Fruit fly (Drosophila melanogaster) whole organism, embryonic: ENCODE results near the gene CG17145.

Experiments
- CG10366 ChIP-seq: fragments of 200-800 bp; sonication (Bioruptor generic); IDR thresholded peaks from 2 replicates; pipeline ENCODE4 v1.3.6; 2022; ENCODE audit warnings: missing biosample characterization, missing genetic modification characterization
- CG10959 ChIP-seq: fragments of 200-800 bp; sonication (Bioruptor generic); IDR thresholded peaks from 2 replicates; pipeline ENCODE4 v1.3.6; 2022; ENCODE audit warnings: missing biosample characterization, missing genetic modification characterization
- CG11093 ChIP-seq: fragments of 200-800 bp; sonication (Bioruptor generic); IDR thresholded peaks from 3 replicates; pipeline ENCODE4 v1.3.6; 2022; ENCODE audit warnings: missing biosample characterization, missing genetic modification characterization
- CG11504 ChIP-seq: fragments of 200-800 bp; sonication (Bioruptor generic); optimal IDR thresholded peaks from 3 replicates; lab custom pipeline; 2019; ENCODE audit warnings: missing biosample characterization, mild to moderate bottlenecking, missing genetic modification characterization, moderate library complexity
- CG12155 ChIP-seq: fragments of 200-800 bp; sonication (Bioruptor generic); optimal IDR thresholded peaks from 3 replicates; lab custom pipeline; 2016; ENCODE audit warnings: missing biosample characterization, missing genetic modification characterization
- CG12299 ChIP-seq: fragments of 200-800 bp; sonication (Bioruptor generic); optimal IDR thresholded peaks from 2 replicates; lab custom pipeline; 2018; ENCODE audit warnings: missing biosample characterization, mild to moderate bottlenecking, missing genetic modification characterization
- CG12659 ChIP-seq: fragments of 200-800 bp; sonication (Bioruptor generic); optimal IDR thresholded peaks from 3 replicates; lab custom pipeline; 2017; ENCODE audit warnings: mild to moderate bottlenecking, missing biosample characterization, missing genetic modification reagents, missing genetic modification characterization
- CG13894 ChIP-seq: fragments of 200-800 bp; sonication (Bioruptor generic); optimal IDR thresholded peaks from 3 replicates; lab custom pipeline; 2018; ENCODE audit warnings: missing biosample characterization, mild to moderate bottlenecking, missing genetic modification characterization, moderate library complexity
- CG14014 ChIP-seq: fragments of 200-800 bp; sonication (Bioruptor generic); IDR thresholded peaks from 2 replicates; pipeline ENCODE4 v1.3.6; 2022; ENCODE audit warnings: missing biosample characterization, missing genetic modification characterization
- CG15011 ChIP-seq: fragments of 200-800 bp; sonication (Bioruptor generic); optimal IDR thresholded peaks from 3 replicates; lab custom pipeline; 2018; ENCODE audit warnings: missing biosample characterization, mild to moderate bottlenecking, missing genetic modification characterization
- CG17328 ChIP-seq: fragments of 200-800 bp; sonication (Bioruptor generic); IDR thresholded peaks from 2 replicates; pipeline ENCODE4 v1.3.6; 2022; ENCODE audit warnings: missing biosample characterization, missing genetic modification characterization
- CG17568 ChIP-seq: fragments of 200-800 bp; sonication (Bioruptor generic); optimal IDR thresholded peaks from 2 replicates; lab custom pipeline; 2018; ENCODE audit warnings: missing biosample characterization, mild to moderate bottlenecking, missing genetic modification characterization, moderate library complexity
- CG18599 ChIP-seq: fragments of 200-800 bp; sonication (Bioruptor generic); optimal IDR thresholded peaks from 3 replicates; lab custom pipeline; 2017; ENCODE audit warnings: missing biosample characterization, missing genetic modification characterization, mild to moderate bottlenecking, moderate library complexity, missing genetic modification reagents
- CG31388 ChIP-seq: fragments of 200-800 bp; sonication (Bioruptor generic); optimal IDR thresholded peaks from 2 replicates; lab custom pipeline; 2016; ENCODE audit warnings: missing biosample characterization, missing genetic modification characterization
- CG33557 ChIP-seq: fragments of 200-800 bp; sonication (Bioruptor generic); optimal IDR thresholded peaks from 2 replicates; lab custom pipeline; 2019; ENCODE audit warnings: missing biosample characterization, mild to moderate bottlenecking, missing genetic modification characterization, moderate library complexity
- CG34422 ChIP-seq: fragments of 200-800 bp; sonication (Bioruptor generic); IDR thresholded peaks from 3 replicates; pipeline ENCODE4 v1.3.6; 2022; ENCODE audit warnings: missing biosample characterization, missing genetic modification characterization
- CG6765 ChIP-seq: fragments of 200-800 bp; sonication (Bioruptor generic); optimal IDR thresholded peaks from 3 replicates; lab custom pipeline; 2017; ENCODE audit warnings: missing biosample characterization, mild to moderate bottlenecking, missing genetic modification characterization
- CG7839 ChIP-seq: fragments of 200-800 bp; sonication (Bioruptor generic); optimal IDR thresholded peaks from 3 replicates; lab custom pipeline; 2018; ENCODE audit warnings: missing biosample characterization, mild to moderate bottlenecking, missing genetic modification characterization, moderate library complexity
- CG8765 ChIP-seq: fragments of 200-800 bp; sonication (Bioruptor generic); IDR thresholded peaks from 2 replicates; pipeline ENCODE4 v1.3.6; 2022; ENCODE audit warnings: missing biosample characterization, missing genetic modification characterization
- D19B ChIP-seq: fragments of 200-800 bp; sonication (Bioruptor generic); optimal IDR thresholded peaks from 2 replicates; lab custom pipeline; 2017; ENCODE audit warnings: missing biosample characterization, mild to moderate bottlenecking, missing genetic modification characterization
- Dfd ChIP-seq, 2 experiments: fragments of >200 bp; optimal IDR thresholded peaks; 2 replicates each; lab custom pipeline; 2017; ENCODE audit warnings: missing biosample characterization in 2 of 2, missing genetic modification characterization in 2 of 2
- Dll ChIP-seq: fragments of 200-800 bp; sonication (Bioruptor generic); IDR thresholded peaks from 4 replicates; pipeline ENCODE4 v1.3.6; 2022; ENCODE audit warnings: missing biosample characterization, missing genetic modification characterization; ENCODE audit not compliant: partially characterized antibody
- GATAe ChIP-seq: fragments of 200-800 bp; sonication (Bioruptor generic); conservative IDR thresholded peaks from 2 replicates; pipeline ENCODE4 v1.3.6; 2022; ENCODE audit warnings: missing biosample characterization, missing genetic modification characterization
- Hey ChIP-seq: fragments of 200-800 bp; sonication (Bioruptor generic); optimal IDR thresholded peaks from 3 replicates; lab custom pipeline; 2018; ENCODE audit warnings: missing biosample characterization, mild to moderate bottlenecking, missing genetic modification characterization
- Hmr ChIP-seq: fragments of 200-800 bp; sonication (Bioruptor generic); optimal IDR thresholded peaks from 3 replicates; lab custom pipeline; 2017; ENCODE audit warnings: mild to moderate bottlenecking, missing biosample characterization, missing genetic modification reagents, missing genetic modification characterization
- Hr39 ChIP-seq: fragments of >200 bp; optimal IDR thresholded peaks from 2 replicates; lab custom pipeline; 2017
- MESR4 ChIP-seq: fragments of 200-800 bp; sonication (Bioruptor generic); optimal IDR thresholded peaks from 2 replicates; lab custom pipeline; 2018; ENCODE audit warnings: missing biosample characterization, mild to moderate bottlenecking, missing genetic modification characterization, moderate library complexity
- Rx ChIP-seq: fragments of 200-800 bp; sonication (Bioruptor generic); IDR thresholded peaks from 2 replicates; pipeline ENCODE4 v1.3.6; 2022; ENCODE audit warnings: missing biosample characterization, missing genetic modification characterization
- Sox102F ChIP-seq: fragments of 200-800 bp; sonication (Bioruptor generic); optimal IDR thresholded peaks from 2 replicates; lab custom pipeline; 2018; ENCODE audit warnings: missing biosample characterization, mild to moderate bottlenecking, missing genetic modification characterization, moderate library complexity
- Sry-δ ChIP-seq: fragments of 200-800 bp; sonication (Bioruptor generic); optimal IDR thresholded peaks from 2 replicates; lab custom pipeline; 2016; ENCODE audit warnings: missing biosample characterization, missing genetic modification characterization
- Vsx1 ChIP-seq: fragments of 200-800 bp; sonication (Bioruptor generic); optimal IDR thresholded peaks from 2 replicates; lab custom pipeline; 2017; ENCODE audit warnings: missing biosample characterization, mild to moderate bottlenecking, missing genetic modification characterization, missing genetic modification reagents
- Xbp1 ChIP-seq: fragments of 200-800 bp; sonication (Bioruptor generic); optimal IDR thresholded peaks from 3 replicates; lab custom pipeline; 2016; ENCODE audit warnings: missing biosample characterization, mild to moderate bottlenecking, missing genetic modification characterization
- aop ChIP-seq: fragments of 200-800 bp; sonication (Bioruptor generic); IDR thresholded peaks from 2 replicates; pipeline ENCODE4 v1.3.6; 2022; ENCODE audit warnings: missing biosample characterization, missing genetic modification characterization
- dati ChIP-seq: fragments of 200-800 bp; sonication (Bioruptor generic); IDR thresholded peaks from 2 replicates; pipeline ENCODE4 v1.3.6; 2022; ENCODE audit warnings: missing biosample characterization, missing genetic modification characterization
- hth ChIP-seq: fragments of >200 bp; optimal IDR thresholded peaks from 2 replicates; lab custom pipeline; 2017; ENCODE audit warnings: inconsistent platforms
- jigr1 ChIP-seq: fragments of 200-800 bp; sonication (Bioruptor generic); IDR thresholded peaks from 3 replicates; pipeline ENCODE4 v1.3.6; 2022; ENCODE audit warnings: missing biosample characterization, missing genetic modification characterization
- lmd ChIP-seq: fragments of 200-800 bp; sonication (Bioruptor generic); IDR thresholded peaks from 2 replicates; pipeline ENCODE4 v1.3.6; 2022; ENCODE audit warnings: missing biosample characterization, missing genetic modification characterization
- lov ChIP-seq, 2 experiments: fragments of 200-800 bp in 1 of 2; fragments of >200 bp in 1 of 2; sonication (Bioruptor generic) in 1 of 2; IDR thresholded peaks in 1 of 2; optimal IDR thresholded peaks in 1 of 2; 2 replicates in 1 of 2; 3 replicates in 1 of 2; pipeline versions ENCODE4 v1.3.6 to Lab custom; 2017 to 2022; ENCODE audit warnings: missing biosample characterization in 1 of 2, missing genetic modification characterization in 1 of 2
- p53 ChIP-seq: fragments of 200-800 bp; sonication (Bioruptor generic); optimal IDR thresholded peaks from 2 replicates; lab custom pipeline; 2016; ENCODE audit warnings: missing biosample characterization, missing genetic modification characterization
- ranshi ChIP-seq: fragments of 200-800 bp; sonication (Bioruptor generic); IDR thresholded peaks from 2 replicates; pipeline ENCODE4 v1.3.6; 2022; ENCODE audit warnings: missing biosample characterization, missing genetic modification characterization
- row ChIP-seq: fragments of 200-800 bp; sonication (Bioruptor generic); IDR thresholded peaks from 3 replicates; pipeline ENCODE4 v1.3.6; 2022; ENCODE audit warnings: missing biosample characterization, missing genetic modification characterization
- run ChIP-seq: fragments of 200-800 bp; sonication (Bioruptor generic); optimal IDR thresholded peaks from 3 replicates; lab custom pipeline; 2018; ENCODE audit warnings: missing biosample characterization, mild to moderate bottlenecking, missing genetic modification characterization
- salm ChIP-seq: fragments of 200-800 bp; sonication (Bioruptor generic); optimal IDR thresholded peaks from 2 replicates; lab custom pipeline; 2018; ENCODE audit warnings: missing biosample characterization, mild to moderate bottlenecking, missing genetic modification characterization
- tgo ChIP-seq: fragments of 200-800 bp; sonication (Bioruptor generic); IDR thresholded peaks from 3 replicates; pipeline ENCODE4 v1.3.6; 2022; ENCODE audit warnings: missing biosample characterization, missing genetic modification characterization
- tin ChIP-seq: fragments of 200-800 bp; sonication (Bioruptor generic); optimal IDR thresholded peaks from 3 replicates; lab custom pipeline; 2016; ENCODE audit warnings: missing biosample characterization, missing genetic modification characterization
- z ChIP-seq: fragments of 200-800 bp; sonication (Bioruptor generic); IDR thresholded peaks from 3 replicates; pipeline ENCODE4 v1.3.6; 2022; ENCODE audit warnings: missing biosample characterization, missing genetic modification characterization

Gene CG17145

dm6 chr3L:20187885-20188570 is 33.6 kb upstream of the CG17145 start, which contains the start of gene Ssk (continued):
- TF ChIP-seq D19B (GFP tag; lab: Kevin White, UChicago) (no peak), Sry-δ (no peak), Hmr (GFP tag; lab: Kevin White, UChicago) (peak; percentile 54), p53 (GFP tag; lab: Kevin White, UChicago) (no peak), CG8765 (GFP tag; lab: Robert Waterston, UW) (peak; percentile 35; the same call in 1 of the 2 replicates), GATAe (GFP tag; lab: Robert Waterston, UW) (peak; percentile 99), CG17568 (GFP tag; lab: Kevin White, UChicago) (no peak), CG10959 (GFP tag; lab: Robert Waterston, UW) (no peak), CG33557 (GFP tag; lab: Kevin White, UChicago) (no peak), CG7839 (tag; lab: Kevin White, UChicago) (no peak), Rx (GFP tag; lab: Robert Waterston, UW) (no peak), salm (tag; lab: Kevin White, UChicago) (peak; percentile 20), CG18599 (GFP tag; lab: Kevin White, UChicago) (peak; percentile 34), CG6765 (GFP tag; lab: Kevin White, UChicago) (no peak), CG10366 (GFP tag; lab: Robert Waterston, UW) (no peak), Xbp1 (GFP tag; lab: Kevin White, UChicago) (no peak), CG14014 (GFP tag; lab: Robert Waterston, UW) (0 out of 2 replicates have a peak, but pooled peaks have one; percentile 39), hth (lab: Kevin White, UChicago) (no peak), Vsx1 (GFP tag; lab: Kevin White, UChicago) (no peak), CG12155 (no peak), jigr1 (no peak)

- TF ChIP-seq Dfd (GFP tag; optimal IDR thresholded peaks at IDR 0.05; lab: Kevin White, UChicago), result peak in 1 of 2 experiments; percentile 64
- no peak for TF ChIP-seq Hey (tag; lab: Kevin White, UChicago)
- no peak for TF ChIP-seq run (tag; lab: Kevin White, UChicago)
- no peak for TF ChIP-seq CG15011 (GFP tag; lab: Kevin White, UChicago)
- TF ChIP-seq Hr39 (lab: Kevin White, UChicago), result no peak
Observed at dm6 chr3L:20191848-20192247, 29.8 kb upstream of the CG17145 start.

DNA sequence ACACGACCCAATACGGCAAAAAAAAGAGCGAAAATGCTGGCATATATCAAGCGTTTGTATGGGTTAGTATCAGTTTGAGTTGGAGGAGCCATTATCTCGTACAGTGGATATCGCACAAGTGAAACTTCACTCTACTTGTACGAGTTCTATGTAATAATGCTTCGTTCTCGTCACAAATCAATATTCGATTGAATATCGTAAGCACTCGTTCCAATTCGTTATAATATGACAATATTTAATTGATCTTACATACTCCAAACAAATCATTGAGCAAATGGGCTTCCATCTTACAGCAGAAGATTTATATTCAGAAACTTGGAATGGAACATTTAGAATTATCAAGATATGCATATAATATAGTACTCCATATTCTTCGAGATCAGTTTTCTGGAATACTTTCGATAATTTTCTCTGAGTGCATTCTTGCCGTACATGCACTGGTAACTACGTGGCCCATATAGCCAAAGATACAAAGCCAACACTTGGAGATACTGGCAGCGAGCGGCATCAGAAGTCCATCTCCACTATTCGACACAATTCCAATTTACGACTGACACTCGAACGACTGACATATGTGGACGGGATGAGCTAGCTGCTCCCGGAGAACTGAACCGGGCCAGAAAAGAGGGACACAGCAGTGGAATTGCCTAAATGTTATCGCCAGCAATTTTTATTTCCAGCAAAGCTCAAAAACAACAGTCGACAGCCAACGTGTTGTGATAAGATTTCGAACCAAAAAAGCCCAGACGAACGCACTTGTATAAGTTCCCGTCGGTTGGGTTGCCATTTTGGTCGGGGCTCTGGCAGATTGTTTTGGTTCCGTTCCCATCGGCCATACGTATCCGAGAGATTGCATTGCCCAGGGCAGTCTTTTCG is 28.5 kb upstream of the CG17145 start:
- TF ChIP-seq lov (optimal IDR thresholded peaks at IDR 0.05; lab: Kevin White, UChicago), result no peak
- TF ChIP-seq lov (GFP tag; IDR thresholded peaks at IDR 0.05; lab: Robert Waterston, UW), result no peak
- TF ChIP-seq lmd, result no peak
- no peak for TF ChIP-seq ranshi
- no peak for TF ChIP-seq z (GFP tag; lab: Robert Waterston, UW)
- peak; percentile 27; the same call in 1 of the 3 replicates for TF ChIP-seq row
- no peak for TF ChIP-seq Dll (GFP tag; lab: Robert Waterston, UW)
- peak; percentile 21 for TF ChIP-seq CG11504 (tag; lab: Kevin White, UChicago)
- TF ChIP-seq CG34422, result 0 out of 3 replicates have a peak, but pooled peaks have one; percentile 7
- TF ChIP-seq CG31388 (GFP tag; lab: Kevin White, UChicago), result no peak
- TF ChIP-seq CG13894 (tag; lab: Kevin White, UChicago), result no peak
- TF ChIP-seq tgo (GFP tag; lab: Robert Waterston, UW), result 0 out of 3 replicates have a peak, but pooled peaks have one; percentile 15
- no peak for TF ChIP-seq CG11093 (GFP tag; lab: Robert Waterston, UW)
- TF ChIP-seq Sox102F, result no peak
- TF ChIP-seq CG12659 (GFP tag; lab: Kevin White, UChicago), result no peak
- no peak for TF ChIP-seq aop (GFP tag; lab: Robert Waterston, UW)
- no peak for TF ChIP-seq tin (GFP tag; lab: Kevin White, UChicago)
- TF ChIP-seq CG12299 (tag; lab: Kevin White, UChicago), result no peak
- TF ChIP-seq dati, result no peak
- TF ChIP-seq MESR4, result no peak
- no peak for TF ChIP-seq CG17328 (GFP tag; lab: Robert Waterston, UW)
